Worm (Caenorhabditis elegans): Measurements from ENCODE around the gene cox-14.

- TF ChIP-seq flt-1 (GFP tag; IDR thresholded peaks at IDR 0.05): no peak
- no peak for TF ChIP-seq ztf-23 (GFP tag; IDR thresholded peaks at IDR 0.05)
- no peak for TF ChIP-seq klf-2 (GFP tag; conservative IDR thresholded peaks at IDR 0.05)
- TF ChIP-seq ref-1 (GFP tag; conservative IDR thresholded peaks at IDR 0.05): no peak
- no peak for TF ChIP-seq tab-1 (GFP tag; IDR thresholded peaks at IDR 0.05)
- no peak for TF ChIP-seq ztf-29 (GFP tag; IDR thresholded peaks at IDR 0.05)
- TF ChIP-seq med-1 (GFP tag; optimal IDR thresholded peaks at IDR 0.05; ENCODE audit: insufficient read depth): no peak
- no peak for TF ChIP-seq cog-1 (tag; optimal IDR thresholded peaks at IDR 0.05)
Measured at ce11 chrIII:10240073-10240472, 21.3 kb downstream of the cox-14 start.
